Fruit fly (Drosophila melanogaster) whole organism, embryonic: ENCODE results near the gene superdeath.

ENCODE experiments used
- ATbp ChIP-seq: fragments of 200-800 bp; sonication (Bioruptor generic); optimal IDR thresholded peaks from 2 replicates; lab custom pipeline; 2017; ENCODE audit warnings: missing biosample characterization, mild to moderate bottlenecking, missing genetic modification characterization, missing genetic modification reagents
- Aef1 ChIP-seq: fragments of 200-800 bp; sonication (Bioruptor generic); IDR thresholded peaks from 3 replicates; pipeline ENCODE4 v1.3.6; 2022; ENCODE audit warnings: missing biosample characterization, missing genetic modification characterization
- Awh ChIP-seq: fragments of 200-800 bp; sonication (Bioruptor generic); IDR thresholded peaks from 2 replicates; pipeline ENCODE4, ENCODE4 v1.3.6; 2022; ENCODE audit warnings: missing biosample characterization, missing genetic modification characterization
- CG10321 ChIP-seq: fragments of 200-800 bp; sonication (Bioruptor generic); IDR thresholded peaks from 2 replicates; pipeline ENCODE4 v1.3.6; 2022; ENCODE audit warnings: missing biosample characterization, missing genetic modification characterization
- CG11560 ChIP-seq: fragments of 200-800 bp; sonication (Bioruptor generic); IDR thresholded peaks from 3 replicates; pipeline ENCODE4 v1.3.6; 2022; ENCODE audit warnings: missing biosample characterization, missing genetic modification characterization
- CG11696 ChIP-seq: fragments of 200-800 bp; sonication (Bioruptor generic); IDR thresholded peaks from 2 replicates; pipeline ENCODE4 v1.3.6; 2022; ENCODE audit warnings: missing biosample characterization, missing genetic modification characterization
- CG12236 ChIP-seq: fragments of 200-800 bp; sonication (Bioruptor generic); optimal IDR thresholded peaks from 2 replicates; lab custom pipeline; 2016; ENCODE audit warnings: missing biosample characterization, missing genetic modification characterization
- CG13123 ChIP-seq: fragments of 200-800 bp; sonication (Bioruptor generic); optimal IDR thresholded peaks from 2 replicates; lab custom pipeline; 2016; ENCODE audit warnings: missing biosample characterization, missing genetic modification characterization
- CG13296 ChIP-seq: fragments of 200-800 bp; sonication (Bioruptor generic); optimal IDR thresholded peaks from 3 replicates; lab custom pipeline; 2018; ENCODE audit warnings: missing biosample characterization, mild to moderate bottlenecking, missing genetic modification characterization
- CG14050 ChIP-seq: fragments of 200-800 bp; sonication (Bioruptor generic); IDR thresholded peaks from 3 replicates; pipeline ENCODE4 v1.3.6; 2022; ENCODE audit warnings: missing biosample characterization, missing genetic modification characterization
- CG14667 ChIP-seq: fragments of 200-800 bp; sonication (Bioruptor generic); IDR thresholded peaks from 2 replicates; pipeline ENCODE4 v1.3.6; 2022; ENCODE audit warnings: missing biosample characterization, missing genetic modification characterization
- CG1603 ChIP-seq: fragments of 200-800 bp; sonication (Bioruptor generic); optimal IDR thresholded peaks from 2 replicates; lab custom pipeline; 2019; ENCODE audit warnings: missing biosample characterization, mild to moderate bottlenecking, missing genetic modification characterization, moderate library complexity
- CG16815 ChIP-seq: fragments of 200-800 bp; sonication (Bioruptor generic); optimal IDR thresholded peaks from 3 replicates; lab custom pipeline; 2017; ENCODE audit warnings: missing biosample characterization, mild to moderate bottlenecking, missing genetic modification characterization
- CG17802 ChIP-seq: fragments of 200-800 bp; sonication (Bioruptor generic); optimal IDR thresholded peaks from 2 replicates; lab custom pipeline; 2018; ENCODE audit warnings: missing biosample characterization, mild to moderate bottlenecking, missing genetic modification characterization, moderate library complexity
- CG2202 ChIP-seq: fragments of 200-800 bp; sonication (Bioruptor generic); optimal IDR thresholded peaks from 2 replicates; lab custom pipeline; 2018; ENCODE audit warnings: missing biosample characterization, mild to moderate bottlenecking, missing genetic modification characterization
- CG2875 ChIP-seq: fragments of 200-800 bp; sonication (Bioruptor generic); optimal IDR thresholded peaks from 2 replicates; lab custom pipeline; 2017; ENCODE audit warnings: missing biosample characterization, mild to moderate bottlenecking, missing genetic modification characterization, missing genetic modification reagents
- CG31388 ChIP-seq: fragments of 200-800 bp; sonication (Bioruptor generic); optimal IDR thresholded peaks from 2 replicates; lab custom pipeline; 2016; ENCODE audit warnings: missing biosample characterization, missing genetic modification characterization
- CG3847 ChIP-seq: fragments of 200-800 bp; sonication (Bioruptor generic); IDR thresholded peaks from 2 replicates; pipeline ENCODE4 v1.3.6; 2022; ENCODE audit warnings: missing biosample characterization, missing genetic modification characterization
- CG6854 ChIP-seq: fragments of 200-800 bp; sonication (Bioruptor generic); optimal IDR thresholded peaks from 3 replicates; lab custom pipeline; 2017; ENCODE audit warnings: missing biosample characterization, mild to moderate bottlenecking, missing genetic modification characterization
- CHES-1-like ChIP-seq: fragments of 200-800 bp; sonication (Bioruptor generic); optimal IDR thresholded peaks from 2 replicates; lab custom pipeline; 2016; ENCODE audit warnings: missing biosample characterization, missing genetic modification characterization
- Fer1 ChIP-seq: fragments of 200-800 bp; sonication (Bioruptor generic); optimal IDR thresholded peaks from 2 replicates; lab custom pipeline; 2017; ENCODE audit warnings: missing biosample characterization, mild to moderate bottlenecking, missing genetic modification characterization
- GATAe ChIP-seq: fragments of 200-800 bp; sonication (Bioruptor generic); conservative IDR thresholded peaks from 2 replicates; pipeline ENCODE4 v1.3.6; 2022; ENCODE audit warnings: missing biosample characterization, missing genetic modification characterization
- HLH4C ChIP-seq: fragments of 200-800 bp; sonication (Bioruptor generic); IDR thresholded peaks from 3 replicates; pipeline ENCODE4 v1.3.6; 2022; ENCODE audit warnings: missing biosample characterization, missing genetic modification characterization; ENCODE audit not compliant: partially characterized antibody
- Hey ChIP-seq: fragments of 200-800 bp; sonication (Bioruptor generic); optimal IDR thresholded peaks from 3 replicates; lab custom pipeline; 2018; ENCODE audit warnings: missing biosample characterization, mild to moderate bottlenecking, missing genetic modification characterization
- Hsf ChIP-seq: fragments of 200-800 bp; sonication (Bioruptor generic); optimal IDR thresholded peaks from 3 replicates; lab custom pipeline; 2016; ENCODE audit warnings: missing biosample characterization, missing genetic modification characterization
- Jarid2 ChIP-seq: fragments of 200-800 bp; sonication (Bioruptor generic); optimal IDR thresholded peaks from 3 replicates; lab custom pipeline; 2017; ENCODE audit warnings: mild to moderate bottlenecking, missing biosample characterization, missing genetic modification reagents, missing genetic modification characterization
- MBD-R2 ChIP-seq: fragments of 200-800 bp; sonication (Bioruptor generic); IDR thresholded peaks from 2 replicates; pipeline ENCODE4 v1.3.6; 2022; ENCODE audit warnings: missing biosample characterization, missing genetic modification characterization
- Rx ChIP-seq: fragments of 200-800 bp; sonication (Bioruptor generic); IDR thresholded peaks from 2 replicates; pipeline ENCODE4 v1.3.6; 2022; ENCODE audit warnings: missing biosample characterization, missing genetic modification characterization
- Sin3A ChIP-seq: fragments of >200 bp; optimal IDR thresholded peaks from 2 replicates; lab custom pipeline; 2018
- Six4 ChIP-seq: fragments of 200-800 bp; sonication (Bioruptor generic); optimal IDR thresholded peaks from 2 replicates; lab custom pipeline; 2016; ENCODE audit warnings: missing biosample characterization, missing genetic modification characterization
- Sox100B ChIP-seq: fragments of 200-800 bp; sonication (Bioruptor generic); optimal IDR thresholded peaks from 3 replicates; lab custom pipeline; 2018; ENCODE audit warnings: missing biosample characterization, mild to moderate bottlenecking, missing genetic modification characterization
- Taf1 ChIP-seq: fragments of 200-800 bp; sonication (Bioruptor generic); IDR thresholded peaks from 2 replicates; pipeline ENCODE4 v1.3.6; 2022; ENCODE audit warnings: missing biosample characterization, missing genetic modification characterization
- Trl ChIP-seq, 3 experiments: fragments of >200 bp in 2 of 3; fragments of 200-800 bp in 1 of 3; sonication (Bioruptor generic) in 1 of 3; optimal IDR thresholded peaks; 2 replicates in 1 of 3; 3 replicates in 2 of 3; lab custom pipeline; 2016 to 2017; ENCODE audit warnings: missing biosample characterization in 1 of 3, missing genetic modification characterization in 1 of 3
- ab ChIP-seq: fragments of 200-800 bp; sonication (Bioruptor generic); optimal IDR thresholded peaks from 2 replicates; lab custom pipeline; 2016; ENCODE audit warnings: missing biosample characterization, missing genetic modification characterization
- bab2 ChIP-seq: fragments of 200-800 bp; sonication (Bioruptor generic); optimal IDR thresholded peaks from 2 replicates; lab custom pipeline; 2016; ENCODE audit warnings: missing biosample characterization, missing genetic modification characterization
- ci ChIP-seq: fragments of 200-800 bp; sonication (Bioruptor generic); IDR thresholded peaks from 3 replicates; pipeline ENCODE4 v1.3.6; 2022; ENCODE audit warnings: missing biosample characterization, missing genetic modification characterization
- dimm ChIP-seq: fragments of 200-800 bp; sonication (Bioruptor generic); IDR thresholded peaks from 2 replicates; pipeline ENCODE4 v1.3.6; 2022; ENCODE audit warnings: missing biosample characterization, missing genetic modification characterization
- fd64A ChIP-seq: fragments of 200-800 bp; sonication (Bioruptor generic); optimal IDR thresholded peaks from 3 replicates; lab custom pipeline; 2018; ENCODE audit warnings: missing biosample characterization, mild to moderate bottlenecking, missing genetic modification characterization
- gcm ChIP-seq: fragments of 200-800 bp; sonication (Bioruptor generic); optimal IDR thresholded peaks from 2 replicates; lab custom pipeline; 2019; ENCODE audit warnings: missing biosample characterization, mild to moderate bottlenecking, missing genetic modification characterization, moderate library complexity
- hkb ChIP-seq, 2 experiments: fragments of 200-800 bp in 1 of 2; fragments of >200 bp in 1 of 2; sonication (Bioruptor generic) in 1 of 2; IDR thresholded peaks in 1 of 2; optimal IDR thresholded peaks in 1 of 2; 2 replicates each; pipeline versions ENCODE4 v1.3.6 to Lab custom; 2017 to 2022; ENCODE audit warnings: missing biosample characterization in 1 of 2, missing genetic modification characterization in 1 of 2
- kay ChIP-seq: fragments of 200-800 bp; sonication (Bioruptor generic); optimal IDR thresholded peaks from 2 replicates; lab custom pipeline; 2016; ENCODE audit warnings: missing biosample characterization, missing genetic modification characterization
- kni ChIP-seq: fragments of 200-800 bp; sonication (Bioruptor generic); optimal IDR thresholded peaks from 3 replicates; lab custom pipeline; 2017; ENCODE audit warnings: mild to moderate bottlenecking, missing biosample characterization, missing genetic modification reagents, missing genetic modification characterization
- lbe ChIP-seq: fragments of 200-800 bp; sonication (Bioruptor generic); optimal IDR thresholded peaks from 2 replicates; lab custom pipeline; 2016; ENCODE audit warnings: missing biosample characterization, mild to moderate bottlenecking, missing genetic modification characterization
- luna ChIP-seq: fragments of 200-800 bp; sonication (Bioruptor generic); optimal IDR thresholded peaks from 2 replicates; lab custom pipeline; 2016; ENCODE audit warnings: missing biosample characterization, missing genetic modification characterization
- mirr ChIP-seq: fragments of 200-800 bp; sonication (Bioruptor generic); optimal IDR thresholded peaks from 3 replicates; lab custom pipeline; 2018; ENCODE audit warnings: missing biosample characterization, mild to moderate bottlenecking, missing genetic modification characterization
- nerfin-2 ChIP-seq: fragments of 200-800 bp; sonication (Bioruptor generic); IDR thresholded peaks from 2 replicates; pipeline ENCODE4 v1.3.6; 2022; ENCODE audit warnings: missing biosample characterization, missing genetic modification characterization; ENCODE audit not compliant: partially characterized antibody
- ro ChIP-seq: fragments of 200-800 bp; sonication (Bioruptor generic); IDR thresholded peaks from 2 replicates; pipeline ENCODE4 v1.3.6; 2022; ENCODE audit warnings: missing biosample characterization, missing genetic modification characterization
- tin ChIP-seq: fragments of 200-800 bp; sonication (Bioruptor generic); optimal IDR thresholded peaks from 3 replicates; lab custom pipeline; 2016; ENCODE audit warnings: missing biosample characterization, missing genetic modification characterization
- toy ChIP-seq: fragments of 200-800 bp; sonication (Bioruptor generic); IDR thresholded peaks from 2 replicates; pipeline ENCODE4 v1.3.6; 2022; ENCODE audit warnings: missing biosample characterization, missing genetic modification characterization
- twi ChIP-seq: fragments of 200-800 bp; optimal IDR thresholded peaks from 2 replicates; lab custom pipeline; 2019; ENCODE audit warnings: missing biosample characterization, mild to moderate bottlenecking, missing genetic modification characterization, moderate library complexity

The superdeath gene

dm6 chr3R:29151621-29152092 is 13.2 kb downstream of the superdeath start, which contains the start of gene eIF2D (continued):
- TF ChIP-seq CG2875 (no peak), Rx (0 out of 2 replicates have a peak, but pooled peaks have one; percentile 48), Six4 (GFP tag; lab: Kevin White, UChicago) (peak; percentile 51), CG13296 (peak; percentile 62), Sin3A (lab: Kevin White, UChicago) (peak; percentile 17), gcm (GFP tag; lab: Kevin White, UChicago) (peak; percentile 26), ci (GFP tag; lab: Robert Waterston, UW) (peak; percentile 81; the same call in 2 of the 3 replicates), Hey (tag; lab: Kevin White, UChicago) (no peak), Fer1 (GFP tag; lab: Kevin White, UChicago) (peak; percentile 68), GATAe (GFP tag; lab: Robert Waterston, UW) (no peak), hkb (optimal IDR thresholded peaks at IDR 0.05; lab: Kevin White, UChicago) (no peak), hkb (GFP tag; IDR thresholded peaks at IDR 0.05; lab: Robert Waterston, UW) (peak; percentile 75), CG11560 (tag; lab: Robert Waterston, UW) (no peak), CG1603 (tag; lab: Kevin White, UChicago) (peak; percentile 47), nerfin-2 (GFP tag; lab: Robert Waterston, UW) (no peak), CG16815 (GFP tag; lab: Kevin White, UChicago) (no peak), CG6854 (GFP tag; lab: Kevin White, UChicago) (peak; percentile 62), luna (GFP tag; lab: Kevin White, UChicago) (no peak), ro (GFP tag; lab: Robert Waterston, UW) (no peak), tin (peak; percentile 42), Jarid2 (GFP tag; lab: Kevin White, UChicago) (no peak), bab2 (peak; percentile 37), CG12236 (GFP tag; lab: Kevin White, UChicago) (no peak), kni (peak; percentile 24), CG2202 (no peak), CG13123 (peak; percentile 1), Hsf (GFP tag; lab: Kevin White, UChicago) (peak; percentile 50), ATbp (GFP tag; lab: Kevin White, UChicago) (peak; percentile 36), dimm (0 out of 2 replicates have a peak, but pooled peaks have one; percentile 14), CG31388 (GFP tag; lab: Kevin White, UChicago) (no peak), CG11696 (GFP tag; lab: Robert Waterston, UW) (peak; percentile 47), Trl (optimal IDR thresholded peaks at IDR 0.05; lab: Kevin White, UChicago) (no peak), Trl (GFP tag; optimal IDR thresholded peaks at IDR 0.05; lab: Kevin White, UChicago) (peak; percentile 66), Aef1 (GFP tag; lab: Robert Waterston, UW) (peak; percentile 34; the same call in 1 of the 3 replicates), MBD-R2 (GFP tag; lab: Robert Waterston, UW) (peak; percentile 78), CG10321 (no peak), fd64A (GFP tag; lab: Kevin White, UChicago) (no peak), Sox100B (GFP tag; lab: Kevin White, UChicago) (no peak), toy (no peak), Awh (peak; percentile 47; the same call in 1 of the 2 replicates), Taf1 (0 out of 2 replicates have a peak, but pooled peaks have one; percentile 31), CG14667 (GFP tag; lab: Robert Waterston, UW) (peak; percentile 39; the same call in 1 of the 2 replicates), mirr (GFP tag; lab: Kevin White, UChicago) (no peak), kay (GFP tag; lab: Kevin White, UChicago) (no peak), HLH4C (GFP tag; lab: Robert Waterston, UW) (no peak), CG14050 (GFP tag; lab: Robert Waterston, UW) (peak; percentile 15; the same call in 1 of the 3 replicates), CG17802 (no peak), lbe (GFP tag; lab: Kevin White, UChicago) (peak; percentile 24), twi (tag; lab: Kevin White, UChicago) (peak; percentile 55), CG3847 (GFP tag; lab: Robert Waterston, UW) (peak; percentile 30; the same call in 1 of the 2 replicates), CHES-1-like (GFP tag; lab: Kevin White, UChicago) (no peak), ab (no peak)
